Worm (Caenorhabditis elegans) whole organism, late embryonic: ENCODE results near the gene str-77.

ENCODE experiments used
- C08G9.2 ChIP-seq: sonication (generic microtip); optimal IDR thresholded peaks from 2 replicates; lab custom pipeline; 2016; ENCODE audit warnings: mild to moderate bottlenecking, missing genetic modification characterization, moderate library complexity, missing compliant biosample characterization
- K09A11.1 ChIP-seq: sonication (generic microtip); optimal IDR thresholded peaks from 2 replicates; lab custom pipeline; 2017; ENCODE audit warnings: antibody characterized with exemption, mild to moderate bottlenecking, missing genetic modification characterization, missing compliant biosample characterization; ENCODE audit not compliant: insufficient read depth
- T23F11.4 ChIP-seq: fragments of 200-800 bp; sonication (Bioruptor generic); optimal IDR thresholded peaks from 2 replicates; lab custom pipeline; 2018; ENCODE audit warnings: mild to moderate bottlenecking, missing genetic modification characterization, missing compliant biosample characterization
- ahr-1 ChIP-seq: sonication (generic microtip); optimal IDR thresholded peaks from 2 replicates; lab custom pipeline; 2016; ENCODE audit warnings: missing genetic modification characterization, missing compliant biosample characterization
- ama-1 ChIP-seq: fragments of 150-350 bp; optimal IDR thresholded peaks from 2 replicates; lab custom pipeline; 2014
- ceh-14 ChIP-seq: sonication (generic microtip); optimal IDR thresholded peaks from 2 replicates; lab custom pipeline; 2016; ENCODE audit warnings: missing genotype, missing genetic modification characterization, missing compliant biosample characterization
- ceh-19 ChIP-seq: fragments of 200-800 bp; sonication (Bioruptor generic); optimal IDR thresholded peaks from 2 replicates; lab custom pipeline; 2018; ENCODE audit warnings: mild to moderate bottlenecking, missing genetic modification characterization, missing compliant biosample characterization
- ceh-24 ChIP-seq: sonication (generic microtip); optimal IDR thresholded peaks from 2 replicates; lab custom pipeline; 2016; ENCODE audit warnings: mild to moderate bottlenecking, missing genetic modification characterization, missing compliant biosample characterization
- ceh-31 ChIP-seq: sonication (generic microtip); optimal IDR thresholded peaks from 2 replicates; lab custom pipeline; 2016; ENCODE audit warnings: missing genetic modification characterization, missing compliant biosample characterization
- ceh-34 ChIP-seq: sonication (generic microtip); optimal IDR thresholded peaks from 2 replicates; lab custom pipeline; 2016; ENCODE audit warnings: mild to moderate bottlenecking, missing genetic modification characterization, missing compliant biosample characterization
- ceh-45 ChIP-seq: fragments of 200-800 bp; sonication (Bioruptor generic); IDR thresholded peaks from 2 replicates; pipeline ENCODE4 v1.3.6; 2022; ENCODE audit warnings: missing genetic modification reagents, missing genetic modification characterization, missing compliant biosample characterization
- dmd-4 ChIP-seq: sonication (generic microtip); optimal IDR thresholded peaks from 2 replicates; lab custom pipeline; 2016; ENCODE audit warnings: borderline replicate concordance, missing genetic modification characterization, missing compliant biosample characterization
- elt-2 ChIP-seq: sonication (generic microtip); optimal IDR thresholded peaks from 2 replicates; lab custom pipeline; 2016; ENCODE audit warnings: missing genetic modification reagents, missing genetic modification characterization, missing compliant biosample characterization
- eyg-1 ChIP-seq: sonication (generic microtip); optimal IDR thresholded peaks from 2 replicates; lab custom pipeline; 2016; ENCODE audit warnings: missing genotype, missing genetic modification characterization, missing compliant biosample characterization
- fax-1 ChIP-seq: sonication (generic microtip); optimal IDR thresholded peaks from 2 replicates; lab custom pipeline; 2016; ENCODE audit warnings: missing genotype, missing genetic modification characterization, missing compliant biosample characterization
- fkh-10 ChIP-seq: fragments of 150-350 bp; optimal IDR thresholded peaks from 2 replicates; lab custom pipeline; 2014; ENCODE audit warnings: missing biosample characterization, missing genetic modification reagents, missing genetic modification characterization
- fkh-6 ChIP-seq: sonication (generic microtip); optimal IDR thresholded peaks from 2 replicates; lab custom pipeline; 2016; ENCODE audit warnings: missing genetic modification characterization, missing compliant biosample characterization
- gmeb-2 ChIP-seq: sonication (generic microtip); optimal IDR thresholded peaks from 2 replicates; lab custom pipeline; 2016; ENCODE audit warnings: missing genetic modification characterization, inconsistent platforms, missing compliant biosample characterization
- hlh-30 ChIP-seq: sonication (generic microtip); optimal IDR thresholded peaks from 2 replicates; lab custom pipeline; 2017; ENCODE audit warnings: antibody characterized with exemption, missing genetic modification characterization, missing compliant biosample characterization; ENCODE audit not compliant: insufficient read depth
- hlh-6 ChIP-seq: sonication (generic microtip); optimal IDR thresholded peaks from 2 replicates; lab custom pipeline; 2016; ENCODE audit warnings: missing genotype, missing genetic modification characterization, missing compliant biosample characterization
- hlh-8 ChIP-seq: sonication (generic microtip); optimal IDR thresholded peaks from 2 replicates; lab custom pipeline; 2016; ENCODE audit warnings: missing genotype, missing genetic modification characterization, missing compliant biosample characterization
- nfya-1 ChIP-seq: sonication (generic microtip); optimal IDR thresholded peaks from 2 replicates; lab custom pipeline; 2017; ENCODE audit warnings: missing genetic modification characterization, mild to moderate bottlenecking, missing compliant biosample characterization, antibody characterized with exemption, moderate library complexity
- nhr-11 ChIP-seq: fragments of 150-350 bp; optimal IDR thresholded peaks from 2 replicates; lab custom pipeline; 2014; ENCODE audit warnings: missing biosample characterization, missing genetic modification characterization
- nhr-232 ChIP-seq: sonication (generic microtip); optimal IDR thresholded peaks from 2 replicates; lab custom pipeline; 2016; ENCODE audit warnings: missing genetic modification characterization, missing compliant biosample characterization
- odd-2 ChIP-seq: sonication (generic microtip); optimal IDR thresholded peaks from 2 replicates; lab custom pipeline; 2017; ENCODE audit warnings: antibody characterized with exemption, mild to moderate bottlenecking, missing genetic modification characterization, missing compliant biosample characterization
- pag-3 ChIP-seq: sonication (generic microtip); optimal IDR thresholded peaks from 2 replicates; lab custom pipeline; 2016; ENCODE audit warnings: missing compliant biosample characterization, missing genetic modification characterization, borderline replicate concordance
- pat-9 ChIP-seq: fragments of 200-800 bp; sonication (Bioruptor generic); optimal IDR thresholded peaks from 2 replicates; lab custom pipeline; 2018; ENCODE audit warnings: mild to moderate bottlenecking, missing genetic modification characterization, moderate library complexity, missing compliant biosample characterization
- pha-4 ChIP-seq: fragments of 150-350 bp; optimal IDR thresholded peaks from 2 replicates; lab custom pipeline; 2018; ENCODE audit warnings: missing biosample characterization, missing genetic modification reagents, missing genetic modification characterization
- rnt-1 ChIP-seq: sonication (generic microtip); optimal IDR thresholded peaks from 2 replicates; lab custom pipeline; 2016; ENCODE audit warnings: missing genetic modification characterization, missing compliant biosample characterization
- sdc-2 ChIP-seq: sonication (generic microtip); optimal IDR thresholded peaks from 2 replicates; lab custom pipeline; 2016; ENCODE audit warnings: missing genotype, missing genetic modification characterization, missing compliant biosample characterization
- sox-4 ChIP-seq: sonication (generic microtip); optimal IDR thresholded peaks from 2 replicates; lab custom pipeline; 2017; ENCODE audit warnings: mild to moderate bottlenecking, missing genetic modification characterization, inconsistent platforms, missing compliant biosample characterization
- ttx-3 ChIP-seq: sonication (generic microtip); optimal IDR thresholded peaks from 2 replicates; lab custom pipeline; 2016; ENCODE audit warnings: missing genetic modification reagents, missing genetic modification characterization, missing compliant biosample characterization
- unc-3 ChIP-seq, 2 experiments: fragments of 200-800 bp in 1 of 2; sonication (Bioruptor generic) in 1 of 2; sonication (generic microtip) in 1 of 2; conservative IDR thresholded peaks in 1 of 2; optimal IDR thresholded peaks in 1 of 2; 2 replicates each; pipeline versions ENCODE4 v1.3.6 to Lab custom; 2016 to 2022; ENCODE audit warnings: missing compliant biosample characterization in 2 of 2, missing genetic modification characterization in 2 of 2, missing genetic modification reagents in 1 of 2
- unc-86 ChIP-seq: sonication (generic microtip); optimal IDR thresholded peaks from 2 replicates; lab custom pipeline; 2016; ENCODE audit warnings: missing genetic modification characterization, missing compliant biosample characterization
- zip-5 ChIP-seq: sonication (generic microtip); optimal IDR thresholded peaks from 2 replicates; lab custom pipeline; 2016; ENCODE audit warnings: missing genetic modification characterization, missing compliant biosample characterization
- ztf-16 ChIP-seq: sonication (generic microtip); optimal IDR thresholded peaks from 2 replicates; lab custom pipeline; 2017; ENCODE audit warnings: missing genetic modification characterization, missing compliant biosample characterization

Gene str-77

ce11 chrV:17705814-17706213, 12.9 kb upstream of the str-77 start, which contains the start of gene W06D12.6:
Gene W06D12.6, plus strand, starts transcription at chrV:17706114.
- TF ChIP-seq odd-2 (tag; lab: Kevin White, UChicago) = no peak
- no peak for TF ChIP-seq T23F11.4 (GFP tag; lab: Kevin White, UChicago)
- TF ChIP-seq ztf-16 (tag; lab: Kevin White, UChicago) = no peak
- no peak for TF ChIP-seq ahr-1 (tag; lab: Kevin White, UChicago)
- TF ChIP-seq sdc-2 = no peak
- no peak for TF ChIP-seq K09A11.1
- no peak for TF ChIP-seq unc-3 (GFP tag; conservative IDR thresholded peaks at IDR 0.05; lab: Robert Waterston, UW)
- TF ChIP-seq unc-3 (tag; optimal IDR thresholded peaks at IDR 0.05; lab: Kevin White, UChicago) = no peak
- TF ChIP-seq fkh-10 (GFP tag; lab: Kevin White, UChicago) = no peak
- TF ChIP-seq ama-1 (lab: Kevin White, UChicago) = no peak
- no peak for TF ChIP-seq pat-9 (tag; lab: Kevin White, UChicago)

- TF ChIP-seq sox-4 (tag; lab: Kevin White, UChicago) (no peak), pha-4 (no peak), ceh-34 (tag; lab: Kevin White, UChicago) (no peak), nfya-1 (no peak), eyg-1 (tag; lab: Kevin White, UChicago) (no peak), ceh-14 (tag; lab: Kevin White, UChicago) (no peak), ceh-19 (GFP tag; lab: Kevin White, UChicago) (no peak), ceh-31 (tag; lab: Kevin White, UChicago) (no peak), ttx-3 (no peak), zip-5 (no peak), pat-9 (tag; lab: Kevin White, UChicago) (no peak), nhr-11 (tag; lab: Kevin White, UChicago) (no peak), unc-86 (tag; lab: Kevin White, UChicago) (no peak), ceh-24 (no peak), ceh-45 (GFP tag; lab: Robert Waterston, UW) (no peak)
Observed at ce11 chrV:17706217-17706806, 12.4 kb upstream of the str-77 start.

- TF ChIP-seq fax-1 (no peak), hlh-8 (tag; lab: Kevin White, UChicago) (no peak), pag-3 (tag; lab: Kevin White, UChicago) (no peak), elt-2 (no peak), nhr-232 (no peak), nhr-11 (tag; lab: Kevin White, UChicago) (no peak), ttx-3 (no peak), ceh-14 (tag; lab: Kevin White, UChicago) (no peak), ahr-1 (tag; lab: Kevin White, UChicago) (no peak), C08G9.2 (tag; lab: Kevin White, UChicago) (no peak), fkh-6 (tag; lab: Kevin White, UChicago) (no peak), gmeb-2 (tag; lab: Kevin White, UChicago) (no peak), hlh-30 (tag; lab: Kevin White, UChicago) (no peak), dmd-4 (tag; lab: Kevin White, UChicago) (no peak), fkh-10 (GFP tag; lab: Kevin White, UChicago) (no peak), hlh-6 (tag; lab: Kevin White, UChicago) (no peak)
Observed at ce11 chrV:17707022-17707421, 11.7 kb upstream of the str-77 start, which contains the start of gene srh-31. Gene srh-31, plus strand, starts transcription at chrV:17707322.

ce11 chrV:17712349-17712748, 6.4 kb upstream of the str-77 start:
- no peak for TF ChIP-seq rnt-1 (tag; lab: Kevin White, UChicago)
